Worm (Caenorhabditis elegans): ENCODE measurements around the gene cyp-44A1.

DNA sequence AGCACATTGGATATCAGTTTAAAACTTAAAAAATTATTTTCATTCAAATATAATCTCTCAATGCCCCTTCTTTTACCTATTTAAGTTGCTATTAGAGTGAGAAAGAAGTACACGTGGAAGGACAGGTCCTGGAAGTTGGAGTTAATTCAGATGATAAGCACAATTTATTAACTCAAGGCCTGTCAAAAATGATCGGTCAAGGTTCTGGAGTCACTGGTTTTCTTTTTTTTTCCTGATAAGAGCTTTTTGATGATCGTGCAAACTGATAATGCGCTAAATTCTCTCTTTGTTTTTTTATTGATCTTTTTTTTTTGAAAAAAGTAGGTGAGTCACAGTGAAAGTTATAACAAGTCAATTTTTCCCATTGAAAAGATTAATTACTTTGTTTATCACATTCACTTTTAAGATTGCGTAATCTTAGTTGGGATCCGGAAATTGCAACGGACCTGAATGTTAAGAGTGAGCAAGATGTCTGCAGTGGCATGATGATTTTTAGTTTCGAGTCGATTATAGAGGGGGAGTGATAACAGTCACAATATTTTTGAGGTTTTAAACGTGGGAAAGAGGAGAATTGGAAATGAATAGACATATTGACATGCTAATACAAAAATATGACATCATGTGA is 8.7 kb downstream of the cyp-44A1 start:
- TF ChIP-seq hlh-1 (tag; optimal IDR thresholded peaks at IDR 0.05) (no peak), nhr-12 (tag; optimal IDR thresholded peaks at IDR 0.05) (no peak), snpc-4 (tag; optimal IDR thresholded peaks at IDR 0.05) (no peak), nhr-237 (tag; optimal IDR thresholded peaks at IDR 0.05) (no peak), unc-39 (tag; optimal IDR thresholded peaks at IDR 0.05) (no peak), lsy-2 (tag; optimal IDR thresholded peaks at IDR 0.05) (no peak), mep-1 (tag; optimal IDR thresholded peaks at IDR 0.05) (no peak), unc-62 (GFP tag; optimal IDR thresholded peaks at IDR 0.05) (no peak), ham-2 (GFP tag; optimal IDR thresholded peaks at IDR 0.05) (no peak), nhr-76 (tag; optimal IDR thresholded peaks at IDR 0.05) (no peak), ces-1 (GFP tag; optimal IDR thresholded peaks at IDR 0.05) (no peak), pha-4 (tag; optimal IDR thresholded peaks at IDR 0.05) (no peak)

Measured in whole organism, mixed stage, embryonic.